Fruit fly (Drosophila melanogaster) whole organism, embryonic: ENCODE results near the gene CG13108.

Experiments used
- CG7357 ChIP-seq: fragments of 200-800 bp; sonication (Bioruptor generic); IDR thresholded peaks from 3 replicates; pipeline ENCODE4 v1.3.6; 2022; ENCODE audit warnings: missing biosample characterization, missing genetic modification characterization
- MESR4 ChIP-seq: fragments of 200-800 bp; sonication (Bioruptor generic); optimal IDR thresholded peaks from 2 replicates; lab custom pipeline; 2018; ENCODE audit warnings: missing biosample characterization, mild to moderate bottlenecking, missing genetic modification characterization, moderate library complexity

DNA sequence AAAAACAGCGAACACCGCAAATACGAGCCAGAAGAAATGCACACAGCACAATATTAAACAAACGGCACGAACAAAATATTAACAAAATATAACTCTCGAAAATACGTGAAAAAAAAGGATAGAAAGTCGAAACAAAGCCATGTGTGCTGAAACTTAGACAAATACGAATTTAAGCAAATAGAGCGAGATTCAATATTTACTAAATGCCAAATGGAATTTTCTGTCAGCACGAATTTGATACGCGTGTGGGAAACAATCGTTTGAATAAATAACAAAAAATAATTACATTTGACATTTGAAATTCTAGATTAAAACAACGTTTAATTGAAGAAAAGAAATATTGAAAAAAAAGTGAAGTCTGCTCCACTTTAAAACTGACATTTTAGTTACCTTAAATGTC is 9.3 kb downstream of the CG13108 start:
- TF ChIP-seq CG7357 (no peak), MESR4 (GFP tag; lab: Kevin White, UChicago) (no peak)
